Worm (Caenorhabditis elegans): ENCODE results near the gene F10G7.5.
"Not testable (repeated sequence)": the region's sequence is repeated elsewhere in the genome, so short reads cannot be mapped to it uniquely, and the experiment has no call there.

ce11 chrII:4701482-4702119, 8.4 kb downstream of the F10G7.5 start, which contains the start of gene unc-85:
- TF ChIP-seq tbx-2 (tag; optimal IDR thresholded peaks at IDR 0.05) (peak; percentile 69), sox-4 (tag; optimal IDR thresholded peaks at IDR 0.05) (peak; percentile 40), lin-13 (GFP tag; optimal IDR thresholded peaks at IDR 0.05) (peak; percentile 44), mep-1 (tag; optimal IDR thresholded peaks at IDR 0.05) (peak; percentile 28), skn-1 (tag; optimal IDR thresholded peaks at IDR 0.05) (peak; percentile 45)
- TF ChIP-seq F16B12.6, sptf-1 (tag; optimal IDR thresholded peaks at IDR 0.05): not testable (repeated sequence)

Data from whole organism, L1 larva.